Worm (Caenorhabditis elegans): ENCODE data around the gene srz-15.

ce11 chrIV:12883190-12883589, 32.4 kb upstream of the srz-15 start, which contains the start of gene ZK896.4:
- TF ChIP-seq W03F9.2 (tag; optimal IDR thresholded peaks at IDR 0.05) (no peak), him-1 (tag; optimal IDR thresholded peaks at IDR 0.05) (no peak)
